Fruit fly (Drosophila melanogaster): ENCODE data around the gene CG2202.

The CG2202 gene

DNA sequence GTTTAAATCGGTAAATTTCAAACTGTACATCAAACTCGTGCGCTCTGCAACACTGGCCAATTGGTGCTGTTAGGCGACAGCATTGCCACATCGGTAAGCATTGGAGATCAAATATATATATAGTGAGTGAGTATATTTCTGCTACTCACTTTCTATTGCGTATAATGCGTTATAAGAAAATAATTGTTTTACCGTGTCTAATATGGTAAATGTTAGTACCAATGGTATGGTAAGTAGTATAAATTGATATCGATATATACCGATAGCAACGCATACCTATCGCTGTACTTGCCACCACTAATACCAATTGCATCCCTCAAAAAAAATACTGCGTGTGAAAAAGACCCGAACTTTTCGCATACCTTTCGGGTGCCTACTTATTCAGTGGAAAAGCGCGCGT is 8.8 kb downstream of the CG2202 start, which contains the start of the genes sofe and CG2186 (continued):
- TF ChIP-seq CG4617 (GFP tag; optimal IDR thresholded peaks at IDR 0.05; ENCODE audit: borderline replicate concordance) (peak; percentile 27), Jarid2 (GFP tag; optimal IDR thresholded peaks at IDR 0.05) (no peak), CG11696 (GFP tag; IDR thresholded peaks at IDR 0.05) (no peak), Bteb2 (GFP tag; optimal IDR thresholded peaks at IDR 0.05) (peak; percentile 25), Myb (GFP tag; optimal IDR thresholded peaks at IDR 0.05) (peak; percentile 91), CG10431 (GFP tag; optimal IDR thresholded peaks at IDR 0.05) (no peak), seq (GFP tag; IDR thresholded peaks at IDR 0.05) (no peak), CG10267 (tag; optimal IDR thresholded peaks at IDR 0.05) (peak; percentile 97), nerfin-2 (GFP tag; IDR thresholded peaks at IDR 0.05; ENCODE audit: partially characterized antibody) (peak; percentile 61), az2 (GFP tag; optimal IDR thresholded peaks at IDR 0.05) (peak; percentile 44), jing (GFP tag; optimal IDR thresholded peaks at IDR 0.05) (no peak), sc (optimal IDR thresholded peaks at IDR 0.05) (no peak), sc (GFP tag; optimal IDR thresholded peaks at IDR 0.05) (no peak), Sox100B (GFP tag; optimal IDR thresholded peaks at IDR 0.05) (no peak), CG11695 (GFP tag; IDR thresholded peaks at IDR 0.05) (no peak), Asciz (GFP tag; optimal IDR thresholded peaks at IDR 0.05) (no peak), pan (optimal IDR thresholded peaks at IDR 0.05) (no peak), pan (GFP tag; optimal IDR thresholded peaks at IDR 0.05 in 1 of 2, IDR thresholded peaks at IDR 0.05 in 1 of 2) (peak in 1 of 2 experiments; percentile 50), CG7357 (GFP tag; IDR thresholded peaks at IDR 0.05) (peak; percentile 43; the same call in 1 of the 3 replicates), ems (GFP tag; optimal IDR thresholded peaks at IDR 0.05) (peak; percentile 44), Eip74EF (GFP tag; optimal IDR thresholded peaks at IDR 0.05) (no peak), BEAF-32 (GFP tag; optimal IDR thresholded peaks at IDR 0.05) (peak; percentile 91), ato (GFP tag; IDR thresholded peaks at IDR 0.05; ENCODE audit: partially characterized antibody) (peak; percentile 62), grn (GFP tag; optimal IDR thresholded peaks at IDR 0.05) (no peak), CG9727 (GFP tag; optimal IDR thresholded peaks at IDR 0.05) (peak; percentile 51), CG10274 (GFP tag; optimal IDR thresholded peaks at IDR 0.05) (no peak), da (GFP tag; optimal IDR thresholded peaks at IDR 0.05) (no peak), GATAe (GFP tag; conservative IDR thresholded peaks at IDR 0.05) (no peak), CG17385 (GFP tag; optimal IDR thresholded peaks at IDR 0.05) (no peak), CG7271 (tag; optimal IDR thresholded peaks at IDR 0.05) (peak; percentile 50), CG15696 (tag; optimal IDR thresholded peaks at IDR 0.05) (peak; percentile 47), cas (GFP tag; IDR thresholded peaks at IDR 0.05) (0 out of 2 replicates have a peak, but pooled peaks have one; percentile 31), Oli (tag; optimal IDR thresholded peaks at IDR 0.05) (peak; percentile 13), CG6254 (GFP tag; optimal IDR thresholded peaks at IDR 0.05) (no peak), CG30431 (GFP tag; optimal IDR thresholded peaks at IDR 0.05) (no peak), bbx (GFP tag; IDR thresholded peaks at IDR 0.05; ENCODE audit: partially characterized antibody) (peak; percentile 82), CG10543 (GFP tag; optimal IDR thresholded peaks at IDR 0.05) (peak; percentile 27), CG4282 (GFP tag; optimal IDR thresholded peaks at IDR 0.05) (no peak), CG11456 (GFP tag; IDR thresholded peaks at IDR 0.05) (0 out of 3 replicates have a peak, but pooled peaks have one; percentile 37), cad (GFP tag; optimal IDR thresholded peaks at IDR 0.05) (no peak), twi (tag; optimal IDR thresholded peaks at IDR 0.05) (no peak), ash1 (GFP tag; optimal IDR thresholded peaks at IDR 0.05) (no peak), Nf-YA (GFP tag; IDR thresholded peaks at IDR 0.05) (no peak), CG2116 (GFP tag; optimal IDR thresholded peaks at IDR 0.05) (peak; percentile 93), CG12155 (GFP tag; optimal IDR thresholded peaks at IDR 0.05) (peak; percentile 68), Opbp (GFP tag; IDR thresholded peaks at IDR 0.05; ENCODE audit: partially characterized antibody) (peak; percentile 75), CG13775 (GFP tag; optimal IDR thresholded peaks at IDR 0.05) (peak; percentile 57), Dp (GFP tag; optimal IDR thresholded peaks at IDR 0.05) (peak; percentile 76), Fer2 (tag; optimal IDR thresholded peaks at IDR 0.05) (no peak), CG11723 (GFP tag; optimal IDR thresholded peaks at IDR 0.05) (no peak), tin (GFP tag; optimal IDR thresholded peaks at IDR 0.05) (peak; percentile 71)
